Worm (Caenorhabditis elegans) whole organism, L3 larva: ENCODE results near the gene K07B1.4.

Experiments
- R02D3.7 ChIP-seq: fragments of 150-350 bp; optimal IDR thresholded peaks from 2 replicates; lab custom pipeline; 2014; ENCODE audit warnings: missing biosample characterization, missing genetic modification characterization
- ZK546.5 ChIP-seq: sonication (generic microtip); optimal IDR thresholded peaks from 2 replicates; lab custom pipeline; 2017; ENCODE audit warnings: missing biosample characterization, missing genetic modification characterization
- aly-2 ChIP-seq: fragments of 150-350 bp; optimal IDR thresholded peaks from 2 replicates; lab custom pipeline; 2014; ENCODE audit warnings: missing biosample characterization, missing genetic modification characterization
- ceh-16 ChIP-seq: sonication (generic microtip); optimal IDR thresholded peaks from 2 replicates; lab custom pipeline; 2017; ENCODE audit warnings: missing biosample characterization, missing genetic modification characterization
- ceh-28 ChIP-seq: fragments of 150-350 bp; optimal IDR thresholded peaks from 2 replicates; lab custom pipeline; 2014; ENCODE audit warnings: missing biosample characterization, missing genetic modification reagents, missing genetic modification characterization
- ceh-82 ChIP-seq: fragments of 150-350 bp; optimal IDR thresholded peaks from 2 replicates; lab custom pipeline; 2014; ENCODE audit warnings: missing biosample characterization, missing genetic modification characterization
- daf-12 ChIP-seq: fragments of 150-350 bp; optimal IDR thresholded peaks from 2 replicates; lab custom pipeline; 2014; ENCODE audit warnings: missing biosample characterization, missing genetic modification reagents, missing genetic modification characterization
- elt-2 ChIP-seq: sonication (generic microtip); optimal IDR thresholded peaks from 2 replicates; lab custom pipeline; 2016; ENCODE audit warnings: missing genetic modification reagents, mild to moderate bottlenecking, missing genetic modification characterization, missing compliant biosample characterization
- elt-3 ChIP-seq, 3 experiments: fragments of 150-350 bp in 1 of 3; sonication (generic microtip) in 2 of 3; optimal IDR thresholded peaks; 2 replicates in 2 of 3; 4 replicates in 1 of 3; lab custom pipeline; 2014 to 2017; ENCODE audit warnings: missing biosample characterization in 3 of 3, missing genetic modification characterization in 3 of 3
- fkh-2 ChIP-seq: fragments of 150-350 bp; optimal IDR thresholded peaks from 2 replicates; lab custom pipeline; 2014; ENCODE audit warnings: missing biosample characterization, missing genetic modification reagents, missing genetic modification characterization
- fos-1 ChIP-seq: fragments of 150-350 bp; optimal IDR thresholded peaks from 2 replicates; lab custom pipeline; 2014; ENCODE audit warnings: missing biosample characterization, missing genetic modification characterization
- hmg-11 ChIP-seq: sonication (generic microtip); optimal IDR thresholded peaks from 2 replicates; lab custom pipeline; 2016; ENCODE audit warnings: missing genetic modification characterization, missing compliant biosample characterization
- jun-1 ChIP-seq: fragments of 150-350 bp; optimal IDR thresholded peaks from 2 replicates; lab custom pipeline; 2014; ENCODE audit warnings: missing biosample characterization, missing genetic modification reagents, missing genetic modification characterization
- lin-15B ChIP-seq: fragments of 150-350 bp; optimal IDR thresholded peaks from 2 replicates; lab custom pipeline; 2014; ENCODE audit warnings: missing biosample characterization, missing genetic modification characterization
- lin-39 ChIP-seq: fragments of 150-350 bp; optimal IDR thresholded peaks from 2 replicates; lab custom pipeline; 2018; ENCODE audit warnings: missing biosample characterization, missing genetic modification reagents, missing genetic modification characterization
- mdl-1 ChIP-seq: fragments of 150-350 bp; optimal IDR thresholded peaks from 2 replicates; lab custom pipeline; 2014; ENCODE audit warnings: missing biosample characterization, missing genetic modification characterization
- mml-1 ChIP-seq: fragments of 150-350 bp; sonication (generic microtip); optimal IDR thresholded peaks from 3 replicates; lab custom pipeline; 2014; ENCODE audit warnings: missing biosample characterization, missing genetic modification characterization
- nhr-237 ChIP-seq: fragments of 150-350 bp; optimal IDR thresholded peaks from 2 replicates; lab custom pipeline; 2014; ENCODE audit warnings: missing biosample characterization, missing genetic modification characterization
- nhr-25 ChIP-seq: sonication (generic microtip); optimal IDR thresholded peaks from 2 replicates; lab custom pipeline; 2017; ENCODE audit warnings: missing biosample characterization, missing genetic modification characterization
- nhr-28 ChIP-seq: fragments of 150-350 bp; optimal IDR thresholded peaks from 2 replicates; lab custom pipeline; 2014; ENCODE audit warnings: missing biosample characterization, missing genetic modification characterization
- nhr-67 ChIP-seq: fragments of 150-350 bp; optimal IDR thresholded peaks from 2 replicates; lab custom pipeline; 2014; ENCODE audit warnings: missing biosample characterization, missing genetic modification characterization
- nhr-76 ChIP-seq: fragments of 150-350 bp; sonication (generic microtip); optimal IDR thresholded peaks from 5 replicates; lab custom pipeline; 2014; ENCODE audit warnings: missing biosample characterization, missing genetic modification characterization
- nhr-77 ChIP-seq: fragments of 150-350 bp; optimal IDR thresholded peaks from 2 replicates; lab custom pipeline; 2014; ENCODE audit warnings: missing biosample characterization, missing genetic modification characterization
- pha-4 ChIP-seq: fragments of 150-350 bp; optimal IDR thresholded peaks from 2 replicates; lab custom pipeline; 2014; ENCODE audit warnings: missing biosample characterization, missing genetic modification reagents, missing genetic modification characterization
- pqm-1 ChIP-seq: fragments of 150-350 bp; optimal IDR thresholded peaks from 2 replicates; lab custom pipeline; 2017; ENCODE audit warnings: missing biosample characterization, missing genetic modification characterization, inconsistent platforms
- sea-2 ChIP-seq: fragments of 150-350 bp; sonication (generic microtip); optimal IDR thresholded peaks from 4 replicates; lab custom pipeline; 2014; ENCODE audit warnings: missing biosample characterization, missing genetic modification reagents, missing genetic modification characterization
- skn-1 ChIP-seq: fragments of 150-350 bp; optimal IDR thresholded peaks from 2 replicates; lab custom pipeline; 2014; ENCODE audit warnings: missing biosample characterization, missing genetic modification characterization
- snpc-4 ChIP-seq: fragments of 150-350 bp; optimal IDR thresholded peaks from 2 replicates; lab custom pipeline; 2014; ENCODE audit warnings: missing biosample characterization, missing genetic modification characterization
- tbx-2 ChIP-seq: sonication (generic microtip); optimal IDR thresholded peaks from 2 replicates; lab custom pipeline; 2016; ENCODE audit warnings: mild to moderate bottlenecking, missing genetic modification characterization, missing compliant biosample characterization
- unc-39 ChIP-seq: sonication (generic microtip); optimal IDR thresholded peaks from 4 replicates; lab custom pipeline; 2017; ENCODE audit warnings: missing biosample characterization, missing genetic modification characterization
- unc-62 ChIP-seq: fragments of 150-350 bp; sonication (generic microtip); optimal IDR thresholded peaks from 4 replicates; lab custom pipeline; 2014; ENCODE audit warnings: missing biosample characterization, missing genetic modification reagents, missing genetic modification characterization
- zag-1 ChIP-seq: fragments of 150-350 bp; optimal IDR thresholded peaks from 2 replicates; lab custom pipeline; 2014; ENCODE audit warnings: missing biosample characterization, missing genetic modification characterization
- ztf-11 ChIP-seq: fragments of 150-350 bp; optimal IDR thresholded peaks from 2 replicates; lab custom pipeline; 2014; ENCODE audit warnings: missing biosample characterization, missing genetic modification characterization
- ztf-4 ChIP-seq: fragments of 150-350 bp; optimal IDR thresholded peaks from 2 replicates; lab custom pipeline; 2014; ENCODE audit warnings: missing biosample characterization, missing genetic modification characterization

The K07B1.4 gene

DNA sequence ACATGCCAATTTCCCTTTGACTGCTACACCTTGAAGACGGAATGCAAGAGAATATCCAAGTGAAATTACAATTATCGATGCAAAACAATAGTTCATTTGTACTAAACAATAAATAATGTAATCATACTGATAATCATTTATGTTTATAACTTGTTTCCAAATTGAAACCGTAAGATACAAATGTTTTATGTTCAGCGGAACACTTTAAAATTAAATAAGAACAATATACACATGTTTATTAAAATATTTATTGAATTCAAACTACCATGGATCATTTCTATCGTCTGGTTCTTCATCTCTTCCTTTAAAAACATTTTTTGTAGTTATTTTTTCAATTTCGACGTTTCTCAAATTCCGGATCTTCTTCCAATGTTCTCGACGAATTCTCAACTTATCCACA is 26.6 kb downstream of the K07B1.4 start, which contains the start of gene ttr-40:
ttr-40 (minus strand) TSS at position 101 of the 400 bp plus-strand sequence.
- TF ChIP-seq elt-3 (tag; optimal IDR thresholded peaks at IDR 0.05; lab: Kevin White, UChicago) (no peak), lin-39 (tag; lab: Kevin White, UChicago) (no peak), unc-39 (tag; lab: Kevin White, UChicago) (no peak), pha-4 (tag; lab: Kevin White, UChicago) (no peak), unc-62 (no peak), lin-15B (tag; lab: Kevin White, UChicago) (no peak), nhr-237 (no peak), ceh-82 (tag; lab: Kevin White, UChicago) (no peak), sea-2 (GFP tag; lab: Kevin White, UChicago) (no peak), aly-2 (no peak), fkh-2 (tag; lab: Kevin White, UChicago) (no peak), nhr-25 (tag; lab: Kevin White, UChicago) (no peak), pqm-1 (no peak), mdl-1 (tag; lab: Kevin White, UChicago) (no peak), skn-1 (tag; lab: Kevin White, UChicago) (no peak)

DNA sequence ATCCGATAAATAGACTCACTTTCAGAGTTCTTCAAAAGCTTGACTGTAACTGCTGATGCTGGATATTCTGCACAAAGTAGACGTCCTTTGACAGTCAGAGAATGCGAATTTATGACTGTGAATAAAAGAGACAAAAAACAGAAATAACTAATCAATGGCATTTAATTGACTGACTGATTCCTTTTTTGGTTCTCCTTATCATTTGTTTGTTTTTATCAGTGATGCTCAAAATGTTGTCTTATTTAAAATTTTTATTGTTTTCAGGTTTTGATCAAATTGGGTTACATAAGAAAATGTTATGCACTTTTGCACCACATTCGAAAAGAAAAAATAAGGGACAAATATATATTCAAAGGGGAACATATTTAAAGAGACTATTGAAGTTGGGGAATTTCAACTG is 27.6 kb downstream of the K07B1.4 start, which contains the start of gene ttr-49:
ttr-49 (minus strand) TSS at position 171 of the 400 bp plus-strand sequence.
- TF ChIP-seq ztf-4, result no peak
- TF ChIP-seq ceh-28 (tag; lab: Kevin White, UChicago), result no peak
- no peak for TF ChIP-seq hmg-11 (tag; lab: Kevin White, UChicago)
- TF ChIP-seq pqm-1, result peak; percentile 24
- TF ChIP-seq ceh-16 (tag; lab: Kevin White, UChicago), result no peak
- no peak for TF ChIP-seq R02D3.7 (tag; lab: Kevin White, UChicago)
- TF ChIP-seq ZK546.5 (tag; lab: Kevin White, UChicago), result no peak
- TF ChIP-seq elt-2 (tag; lab: Kevin White, UChicago), result peak; percentile 64
- TF ChIP-seq fos-1 (tag; lab: Kevin White, UChicago), result no peak
- no peak for TF ChIP-seq nhr-76 (tag; lab: Kevin White, UChicago)

DNA sequence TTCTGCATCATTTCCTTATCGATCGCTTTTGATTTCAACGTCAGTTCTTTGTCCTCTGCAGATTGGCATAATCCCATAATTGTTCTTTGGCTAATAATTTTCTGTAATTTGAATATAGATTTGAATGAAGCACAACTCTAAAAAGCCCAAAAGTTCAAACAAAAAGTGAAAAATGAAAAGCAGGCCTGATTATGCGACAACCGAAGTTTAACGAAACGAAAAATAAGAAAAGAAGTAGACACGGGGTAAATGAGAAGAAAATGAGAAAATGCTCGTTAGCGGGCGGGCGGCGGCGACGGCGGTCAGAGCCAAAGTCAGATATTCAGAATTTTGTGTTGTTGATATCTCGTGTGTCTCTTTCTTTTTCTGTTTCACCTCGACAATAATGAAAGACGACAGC is 30.9 kb downstream of the K07B1.4 start, which contains the start of gene gpa-3:
gpa-3 (minus strand) TSS at position 101 of the 400 bp plus-strand sequence.
- no peak for TF ChIP-seq hmg-11 (tag; lab: Kevin White, UChicago)
- no peak for TF ChIP-seq unc-39 (tag; lab: Kevin White, UChicago)
- no peak for TF ChIP-seq mml-1 (tag; lab: Kevin White, UChicago)
- TF ChIP-seq pha-4 (tag; lab: Kevin White, UChicago), result no peak
- TF ChIP-seq nhr-67 (tag; lab: Kevin White, UChicago), result no peak
- TF ChIP-seq nhr-28 (tag; lab: Kevin White, UChicago), result no peak
- no peak for TF ChIP-seq nhr-76 (tag; lab: Kevin White, UChicago)
- TF ChIP-seq tbx-2 (tag; lab: Kevin White, UChicago), result no peak
- TF ChIP-seq, all 47 proteins: peak for 0

DNA sequence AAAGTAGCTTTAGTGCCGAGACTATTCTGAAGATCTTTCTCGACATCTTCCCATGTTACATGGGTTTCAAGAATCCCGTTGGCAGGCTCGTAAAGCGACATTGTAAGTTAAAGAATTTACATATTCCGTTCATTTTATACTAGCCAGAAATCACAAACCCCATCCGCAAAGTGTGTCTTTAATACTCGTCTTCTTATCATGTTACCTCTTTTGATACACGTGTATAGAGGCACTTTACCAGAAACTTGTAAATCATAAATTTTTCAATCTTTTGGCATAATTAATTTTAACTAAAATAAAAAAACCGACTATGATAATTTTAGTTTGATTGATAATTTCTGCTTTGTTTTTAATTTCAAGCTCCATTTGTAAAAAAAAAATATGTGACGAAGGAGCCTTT is 42.2 kb downstream of the K07B1.4 start, which contains the start of gene E02C12.6:
E02C12.6 (minus strand) TSS at position 101 of the 400 bp plus-strand sequence.
- TF ChIP-seq tbx-2 (tag; lab: Kevin White, UChicago) (no peak), ceh-16 (tag; lab: Kevin White, UChicago) (no peak), nhr-77 (tag; lab: Kevin White, UChicago) (no peak), nhr-76 (tag; lab: Kevin White, UChicago) (no peak), lin-15B (tag; lab: Kevin White, UChicago) (no peak), fos-1 (tag; lab: Kevin White, UChicago) (no peak), snpc-4 (tag; lab: Kevin White, UChicago) (no peak), nhr-25 (tag; lab: Kevin White, UChicago) (no peak), pha-4 (tag; lab: Kevin White, UChicago) (no peak), unc-39 (tag; lab: Kevin White, UChicago) (no peak), unc-62 (no peak), jun-1 (tag; lab: Kevin White, UChicago) (no peak), hmg-11 (tag; lab: Kevin White, UChicago) (no peak), daf-12 (no peak), nhr-28 (tag; lab: Kevin White, UChicago) (no peak), aly-2 (no peak), ceh-82 (tag; lab: Kevin White, UChicago) (no peak), ZK546.5 (tag; lab: Kevin White, UChicago) (no peak), ztf-11 (tag; lab: Kevin White, UChicago) (no peak), zag-1 (tag; lab: Kevin White, UChicago) (no peak)
